Worm (Caenorhabditis elegans): ENCODE measurements around the gene F36G9.7.

ce11 chrV:16017671-16018070 lies 48.1 kb upstream of the F36G9.7 start, which contains the start of gene srx-43:
- TF ChIP-seq lsy-2 (tag; optimal IDR thresholded peaks at IDR 0.05) (no peak), mep-1 (tag; optimal IDR thresholded peaks at IDR 0.05) (no peak), nhr-76 (tag; optimal IDR thresholded peaks at IDR 0.05) (no peak), pqm-1 (tag; optimal IDR thresholded peaks at IDR 0.05) (no peak), nhr-11 (tag; optimal IDR thresholded peaks at IDR 0.05) (no peak)
